Fruit fly (Drosophila melanogaster): ENCODE data around the gene rdgA.
A peak's percentile ranks its signal among the peaks of the same experiment; 100 is the strongest.

The rdgA gene

dm6 chrX:8897859-8898427 is 8.9 kb upstream of the rdgA start, which contains the start of gene Moe (continued):
- peak; percentile 26 for TF ChIP-seq CG13123 (GFP tag; optimal IDR thresholded peaks at IDR 0.05)
- TF ChIP-seq CG16813 (GFP tag; IDR thresholded peaks at IDR 0.05; ENCODE audit: partially characterized antibody), result peak; percentile 83
- TF ChIP-seq Dip3 (GFP tag; optimal IDR thresholded peaks at IDR 0.05), result peak; percentile 68
- TF ChIP-seq hb (GFP tag; IDR thresholded peaks at IDR 0.05; ENCODE audit: partially characterized antibody), result 0 out of 3 replicates have a peak, but pooled peaks have one; percentile 41
- TF ChIP-seq usp (GFP tag; optimal IDR thresholded peaks at IDR 0.05), result no peak
- no peak for TF ChIP-seq Sry-β (GFP tag; optimal IDR thresholded peaks at IDR 0.05)
- TF ChIP-seq CG12391 (tag; optimal IDR thresholded peaks at IDR 0.05), result peak; percentile 71
- TF ChIP-seq CG18764 (GFP tag; optimal IDR thresholded peaks at IDR 0.05), result peak; percentile 11
- no peak for TF ChIP-seq sr (GFP tag; IDR thresholded peaks at IDR 0.05)
- no peak for TF ChIP-seq Optix (GFP tag; IDR thresholded peaks at IDR 0.05)
- peak; percentile 54; the same call in 1 of the 2 replicates for TF ChIP-seq tna (GFP tag; IDR thresholded peaks at IDR 0.05; ENCODE audit: partially characterized antibody)
- no peak for TF ChIP-seq CG15073 (GFP tag; optimal IDR thresholded peaks at IDR 0.05)
- peak; percentile 44 for TF ChIP-seq CG10654 (GFP tag; optimal IDR thresholded peaks at IDR 0.05)
- peak; percentile 24 for TF ChIP-seq CG15696 (tag; optimal IDR thresholded peaks at IDR 0.05)
- TF ChIP-seq jigr1 (GFP tag; IDR thresholded peaks at IDR 0.05), result no peak
- TF ChIP-seq tup (GFP tag; optimal IDR thresholded peaks at IDR 0.05), result no peak
- TF ChIP-seq tll (GFP tag; optimal IDR thresholded peaks at IDR 0.05), result no peak
- TF ChIP-seq vnd (GFP tag; IDR thresholded peaks at IDR 0.05; ENCODE audit: partially characterized antibody), result peak; percentile 64; the same call in 2 of the 3 replicates
- peak; percentile 88; the same call in 1 of the 2 replicates for TF ChIP-seq amos (GFP tag; IDR thresholded peaks at IDR 0.05; ENCODE audit: partially characterized antibody)
- no peak for TF ChIP-seq D19A (tag; optimal IDR thresholded peaks at IDR 0.05)
- TF ChIP-seq CG7745 (tag; optimal IDR thresholded peaks at IDR 0.05), result no peak
- TF ChIP-seq bigmax (GFP tag; optimal IDR thresholded peaks at IDR 0.05), result no peak
- TF ChIP-seq Dfd (GFP tag; optimal IDR thresholded peaks at IDR 0.05), result no peak
- TF ChIP-seq rib (GFP tag; IDR thresholded peaks at IDR 0.05), result no peak
- TF ChIP-seq CG17802 (tag; optimal IDR thresholded peaks at IDR 0.05), result no peak
- TF ChIP-seq Doc3 (GFP tag; IDR thresholded peaks at IDR 0.05; ENCODE audit: partially characterized antibody), result peak; percentile 75
- peak; percentile 38; the same call in 1 of the 2 replicates for TF ChIP-seq H2.0 (GFP tag; IDR thresholded peaks at IDR 0.05)
- no peak for TF ChIP-seq Vsx1 (GFP tag; optimal IDR thresholded peaks at IDR 0.05)
- TF ChIP-seq gro (GFP tag; optimal IDR thresholded peaks at IDR 0.05), result peak; percentile 58
- TF ChIP-seq TFAM (GFP tag; optimal IDR thresholded peaks at IDR 0.05), result no peak
- TF ChIP-seq gcm2 (GFP tag; optimal IDR thresholded peaks at IDR 0.05), result no peak
- TF ChIP-seq bcd (GFP tag; optimal IDR thresholded peaks at IDR 0.05), result peak; percentile 33
- peak; percentile 7 for TF ChIP-seq pb (GFP tag; optimal IDR thresholded peaks at IDR 0.05)
- peak in 1 of 2 experiments; percentile 78 for TF ChIP-seq bsh (GFP tag; optimal IDR thresholded peaks at IDR 0.05)
- no peak for TF ChIP-seq Jarid2 (GFP tag; optimal IDR thresholded peaks at IDR 0.05)
- no peak for TF ChIP-seq disco-r (GFP tag; optimal IDR thresholded peaks at IDR 0.05)
- peak; percentile 65 for TF ChIP-seq pho (GFP tag; optimal IDR thresholded peaks at IDR 0.05)
- peak; percentile 17 for TF ChIP-seq Dad (GFP tag; optimal IDR thresholded peaks at IDR 0.05)
- no peak for TF ChIP-seq so (GFP tag; IDR thresholded peaks at IDR 0.05)
- no peak for TF ChIP-seq CG6254 (GFP tag; optimal IDR thresholded peaks at IDR 0.05)
- TF ChIP-seq ewg (GFP tag; optimal IDR thresholded peaks at IDR 0.05), result no peak
- no peak for TF ChIP-seq br (optimal IDR thresholded peaks at IDR 0.05)
- no peak for TF ChIP-seq CG12219 (GFP tag; optimal IDR thresholded peaks at IDR 0.05)
- TF ChIP-seq Awh (GFP tag; IDR thresholded peaks at IDR 0.05), result no peak
- TF ChIP-seq Ets97D (GFP tag; optimal IDR thresholded peaks at IDR 0.05), result peak; percentile 81
- peak; percentile 63 for TF ChIP-seq ind (GFP tag; optimal IDR thresholded peaks at IDR 0.05)
- no peak for TF ChIP-seq CG1024 (GFP tag; IDR thresholded peaks at IDR 0.05)
- peak; percentile 23 for TF ChIP-seq Six4 (GFP tag; optimal IDR thresholded peaks at IDR 0.05)
- no peak for TF ChIP-seq lola (GFP tag; optimal IDR thresholded peaks at IDR 0.05)
- TF ChIP-seq CG9932 (GFP tag; IDR thresholded peaks at IDR 0.05), result peak; percentile 83

Data from whole organism, embryonic.